Worm (Caenorhabditis elegans) whole organism, young adult: Measurements from ENCODE around the gene F32D8.12.
A peak's percentile ranks its signal among the peaks of the same experiment; 100 is the strongest.

Experiments used
- B0336.3 ChIP-seq: fragments of 200-800 bp; sonication (Bioruptor generic); IDR thresholded peaks from 2 replicates; pipeline ENCODE4 v1.3.6; 2022; ENCODE audit warnings: missing genetic modification characterization, missing compliant biosample characterization
- C17E4.6 ChIP-seq: fragments of 200-800 bp; sonication (Bioruptor generic); IDR thresholded peaks from 2 replicates; pipeline ENCODE4 v1.3.6; 2022; ENCODE audit warnings: missing genetic modification reagents, missing genetic modification characterization, missing compliant biosample characterization
- D2030.7 ChIP-seq: fragments of 200-800 bp; sonication (Bioruptor generic); IDR thresholded peaks from 2 replicates; pipeline ENCODE4 v1.3.6; 2022; ENCODE audit warnings: missing genetic modification reagents, missing genetic modification characterization, missing compliant biosample characterization
- F39B2.1 ChIP-seq: fragments of 200-800 bp; sonication (Bioruptor generic); IDR thresholded peaks from 2 replicates; pipeline ENCODE4 v1.3.6; 2022; ENCODE audit warnings: missing genetic modification reagents, missing genetic modification characterization, missing compliant biosample characterization
- F49E8.2 ChIP-seq: sonication (generic microtip); optimal IDR thresholded peaks from 3 replicates; lab custom pipeline; 2017; ENCODE audit warnings: missing genetic modification characterization, mild to moderate bottlenecking, missing compliant biosample characterization, antibody characterized with exemption, moderate library complexity; ENCODE audit not compliant: insufficient read depth
- F52B5.7 ChIP-seq: sonication (generic microtip); optimal IDR thresholded peaks from 2 replicates; lab custom pipeline; 2016; ENCODE audit warnings: mild to moderate bottlenecking, missing genetic modification characterization, missing compliant biosample characterization
- F57A8.1 ChIP-seq: fragments of 200-800 bp; sonication (Bioruptor generic); optimal IDR thresholded peaks from 2 replicates; lab custom pipeline; 2018; ENCODE audit warnings: mild to moderate bottlenecking, missing genetic modification characterization, moderate library complexity, missing compliant biosample characterization
- Y53G8AR.9 ChIP-seq: fragments of 200-800 bp; sonication (Bioruptor generic); conservative IDR thresholded peaks from 2 replicates; pipeline ENCODE4 v1.3.6; 2022; ENCODE audit warnings: missing genetic modification reagents, missing genetic modification characterization, missing compliant biosample characterization
- Y79H2A.3 ChIP-seq: fragments of 200-800 bp; sonication (Bioruptor generic); conservative IDR thresholded peaks from 2 replicates; pipeline ENCODE4 v1.3.6; 2022; ENCODE audit warnings: missing genetic modification reagents, missing genetic modification characterization, missing compliant biosample characterization
- akir-1 ChIP-seq: fragments of 200-800 bp; sonication (Bioruptor generic); optimal IDR thresholded peaks from 2 replicates; lab custom pipeline; 2018; ENCODE audit warnings: mild to moderate bottlenecking, missing genetic modification characterization, moderate library complexity, missing compliant biosample characterization
- atf-7 ChIP-seq: sonication (generic microtip); optimal IDR thresholded peaks from 2 replicates; lab custom pipeline; 2017; ENCODE audit warnings: mild to moderate bottlenecking, missing genetic modification characterization, missing compliant biosample characterization
- cebp-1 ChIP-seq, 2 experiments: fragments of 200-800 bp in 1 of 2; sonication (Bioruptor generic) in 1 of 2; sonication (generic microtip) in 1 of 2; IDR thresholded peaks in 1 of 2; optimal IDR thresholded peaks in 1 of 2; 2 replicates each; pipeline versions ENCODE4 v1.3.6 to Lab custom; 2017 to 2022; ENCODE audit warnings: missing compliant biosample characterization in 2 of 2, missing genetic modification characterization in 2 of 2, mild to moderate bottlenecking in 1 of 2, missing genetic modification reagents in 1 of 2, moderate library complexity in 1 of 2
- ceh-40 ChIP-seq: fragments of 200-800 bp; sonication (Bioruptor generic); IDR thresholded peaks from 2 replicates; pipeline ENCODE4 v1.3.6; 2022; ENCODE audit warnings: missing genetic modification characterization, missing compliant biosample characterization
- chd-7 ChIP-seq: sonication (generic microtip); optimal IDR thresholded peaks from 2 replicates; lab custom pipeline; 2016; ENCODE audit warnings: mild to moderate bottlenecking, missing genetic modification characterization, moderate library complexity, missing compliant biosample characterization
- dox-1 ChIP-seq: fragments of 200-800 bp; sonication (Bioruptor generic); IDR thresholded peaks from 2 replicates; pipeline ENCODE4 v1.3.6; 2022; ENCODE audit warnings: missing genetic modification reagents, missing genetic modification characterization, missing compliant biosample characterization
- egl-18 ChIP-seq: fragments of 200-800 bp; sonication (Bioruptor generic); IDR thresholded peaks from 2 replicates; pipeline ENCODE4 v1.3.6; 2022; ENCODE audit warnings: missing genetic modification reagents, missing genetic modification characterization, missing compliant biosample characterization
- ets-4 ChIP-seq: fragments of 200-800 bp; sonication (Bioruptor generic); optimal IDR thresholded peaks from 2 replicates; lab custom pipeline; 2018; ENCODE audit warnings: mild to moderate bottlenecking, missing genetic modification characterization, missing compliant biosample characterization
- fkh-3 ChIP-seq: sonication (generic microtip); optimal IDR thresholded peaks from 2 replicates; lab custom pipeline; 2016; ENCODE audit warnings: mild to moderate bottlenecking, missing genetic modification characterization, missing compliant biosample characterization
- him-1 ChIP-seq: sonication (generic microtip); optimal IDR thresholded peaks from 2 replicates; lab custom pipeline; 2016; ENCODE audit warnings: missing genotype, missing genetic modification reagents, missing genetic modification characterization, missing compliant biosample characterization
- hsf-1 ChIP-seq: fragments of 200-800 bp; sonication (Bioruptor generic); IDR thresholded peaks from 2 replicates; pipeline ENCODE4 v1.3.6; 2022; ENCODE audit warnings: missing genetic modification reagents, missing genetic modification characterization, missing compliant biosample characterization
- let-607 ChIP-seq, 2 experiments: fragments of 200-800 bp in 1 of 2; sonication (Bioruptor generic) in 1 of 2; sonication (generic microtip) in 1 of 2; optimal IDR thresholded peaks; 2 replicates each; lab custom pipeline; 2016 to 2018; ENCODE audit warnings: mild to moderate bottlenecking in 2 of 2, missing compliant biosample characterization in 2 of 2, missing genetic modification characterization in 2 of 2, moderate library complexity in 2 of 2, missing genotype in 1 of 2
- lin-40 ChIP-seq: sonication (generic microtip); optimal IDR thresholded peaks from 2 replicates; lab custom pipeline; 2016; ENCODE audit warnings: missing genetic modification characterization, mild to moderate bottlenecking, missing compliant biosample characterization, missing genotype, missing genetic modification reagents
- lin-54 ChIP-seq: fragments of 200-800 bp; sonication (Bioruptor generic); optimal IDR thresholded peaks from 2 replicates; lab custom pipeline; 2018; ENCODE audit warnings: mild to moderate bottlenecking, missing genetic modification characterization, missing compliant biosample characterization
- mcd-1 ChIP-seq: fragments of 200-800 bp; sonication (Bioruptor generic); IDR thresholded peaks from 2 replicates; pipeline ENCODE4 v1.3.6; 2022; ENCODE audit warnings: missing genetic modification reagents, missing genetic modification characterization, missing compliant biosample characterization
- nfya-2 ChIP-seq: fragments of 200-800 bp; sonication (Bioruptor generic); IDR thresholded peaks from 2 replicates; pipeline ENCODE4 v1.3.6; 2022; ENCODE audit warnings: missing genetic modification reagents, missing genetic modification characterization, missing compliant biosample characterization
- nfyb-1 ChIP-seq: fragments of 200-800 bp; sonication (Bioruptor generic); IDR thresholded peaks from 2 replicates; pipeline ENCODE4 v1.3.6; 2022; ENCODE audit warnings: missing genetic modification reagents, missing genetic modification characterization, missing compliant biosample characterization
- nhr-27 ChIP-seq: fragments of 200-800 bp; sonication (Bioruptor generic); optimal IDR thresholded peaks from 2 replicates; lab custom pipeline; 2018; ENCODE audit warnings: mild to moderate bottlenecking, missing genetic modification characterization, moderate library complexity, missing compliant biosample characterization
- nhr-80 ChIP-seq: sonication (generic microtip); optimal IDR thresholded peaks from 2 replicates; lab custom pipeline; 2016; ENCODE audit warnings: missing genetic modification characterization, missing compliant biosample characterization
- pha-4 ChIP-seq: fragments of 150-350 bp; sonication (generic microtip); optimal IDR thresholded peaks from 2 replicates; lab custom pipeline; 2014; ENCODE audit warnings: missing biosample characterization, missing genetic modification reagents, missing genetic modification characterization
- rcor-1 ChIP-seq: fragments of 200-800 bp; sonication (Bioruptor generic); IDR thresholded peaks from 2 replicates; pipeline ENCODE4 v1.3.6; 2022; ENCODE audit warnings: missing genetic modification reagents, missing genetic modification characterization, missing compliant biosample characterization
- repo-1 ChIP-seq: sonication (generic microtip); optimal IDR thresholded peaks from 2 replicates; lab custom pipeline; 2017; ENCODE audit warnings: mild to moderate bottlenecking, missing genetic modification characterization, missing compliant biosample characterization
- snpc-1.3 ChIP-seq: sonication (generic microtip); optimal IDR thresholded peaks from 2 replicates; lab custom pipeline; 2017; ENCODE audit warnings: missing genetic modification characterization, mild to moderate bottlenecking, missing compliant biosample characterization, antibody characterized with exemption, moderate library complexity, missing genotype, missing genetic modification reagents; ENCODE audit not compliant: insufficient read depth
- snpc-4 ChIP-seq, 5 experiments: fragments of 150-350 bp in 1 of 5; sonication (generic microtip) in 4 of 5; optimal IDR thresholded peaks; 2 replicates each; lab custom pipeline; 2014 to 2018; ENCODE audit warnings: missing genetic modification characterization in 5 of 5, missing biosample characterization in 3 of 5, antibody characterized with exemption in 2 of 5, mild to moderate bottlenecking in 2 of 5, missing compliant biosample characterization in 2 of 5, missing genotype in 2 of 5, moderate library complexity in 2 of 5, missing genetic modification reagents in 1 of 5
- unc-130 ChIP-seq: sonication (generic microtip); optimal IDR thresholded peaks from 2 replicates; lab custom pipeline; 2016; ENCODE audit warnings: missing genetic modification reagents, missing genetic modification characterization, missing compliant biosample characterization
- ztf-22 ChIP-seq: fragments of 200-800 bp; sonication (Bioruptor generic); optimal IDR thresholded peaks from 2 replicates; lab custom pipeline; 2018; ENCODE audit warnings: mild to moderate bottlenecking, missing genetic modification characterization, moderate library complexity, missing compliant biosample characterization
- ztf-28 ChIP-seq: fragments of 200-800 bp; sonication (Bioruptor generic); IDR thresholded peaks from 2 replicates; pipeline ENCODE4 v1.3.6; 2022; ENCODE audit warnings: missing genetic modification reagents, missing genetic modification characterization, missing compliant biosample characterization
- ztf-6 ChIP-seq: fragments of 200-800 bp; sonication (Bioruptor generic); IDR thresholded peaks from 2 replicates; pipeline ENCODE4 v1.3.6; 2022; ENCODE audit warnings: missing genetic modification reagents, missing genetic modification characterization, missing compliant biosample characterization

The F32D8.12 gene

DNA sequence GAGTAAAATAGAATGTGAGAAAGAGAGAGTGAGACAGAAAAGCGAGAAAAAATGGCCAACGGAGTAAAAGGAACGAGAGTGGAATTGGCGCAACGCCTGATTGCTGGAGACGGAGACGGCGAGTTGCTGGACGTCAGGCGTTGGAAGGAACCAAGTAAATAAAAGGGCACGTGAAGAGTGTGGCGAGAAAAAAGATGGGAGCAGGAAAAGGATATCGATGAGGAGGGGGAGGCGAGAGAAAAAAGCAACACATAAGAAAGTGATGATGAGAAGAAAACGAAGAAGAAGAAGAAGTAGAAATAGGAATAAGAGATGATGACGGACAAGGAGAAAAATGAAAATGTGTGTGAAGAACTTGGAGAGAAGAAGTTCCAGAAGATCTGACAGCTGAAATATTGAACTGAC, 19.4 kb downstream of the F32D8.12 start (continued):
- no peak for TF ChIP-seq snpc-1.3 (tag; lab: Kevin White, UChicago)
- peak; percentile 19 for TF ChIP-seq atf-7 (tag; lab: Kevin White, UChicago)
- no peak for TF ChIP-seq ztf-22 (GFP tag; lab: Kevin White, UChicago)
- 0 out of 2 replicates have a peak, but pooled peaks have one; percentile 17 for TF ChIP-seq mcd-1
- TF ChIP-seq Y53G8AR.9 (GFP tag; lab: Robert Waterston, UW), result no peak
- TF ChIP-seq repo-1 (tag; lab: Kevin White, UChicago), result peak; percentile 12
- no peak for TF ChIP-seq snpc-4 (GFP tag; optimal IDR thresholded peaks at IDR 0.05; lab: Kevin White, UChicago)
- TF ChIP-seq snpc-4 (tag; optimal IDR thresholded peaks at IDR 0.05; lab: Kevin White, UChicago), result peak in 3 of 4 experiments; percentile 17 to 51 (median 25)
- TF ChIP-seq lin-54 (GFP tag; lab: Kevin White, UChicago), result no peak
- no peak for TF ChIP-seq unc-130 (GFP tag; lab: Kevin White, UChicago)
- TF ChIP-seq him-1 (tag; lab: Kevin White, UChicago), result no peak
- TF ChIP-seq ztf-28 (GFP tag; lab: Robert Waterston, UW), result no peak
- TF ChIP-seq C17E4.6 (GFP tag; lab: Robert Waterston, UW), result no peak
- no peak for TF ChIP-seq F57A8.1 (GFP tag; lab: Kevin White, UChicago)
- TF ChIP-seq F52B5.7 (tag; lab: Kevin White, UChicago), result no peak
- TF ChIP-seq ztf-6, result no peak
- no peak for TF ChIP-seq pha-4
- no peak for TF ChIP-seq egl-18 (GFP tag; lab: Robert Waterston, UW)
- TF ChIP-seq nfya-2 (GFP tag; lab: Robert Waterston, UW), result no peak
- no peak for TF ChIP-seq akir-1
- no peak for TF ChIP-seq ceh-40
- TF ChIP-seq nfyb-1 (GFP tag; lab: Robert Waterston, UW), result no peak
- TF ChIP-seq let-607 (tag; optimal IDR thresholded peaks at IDR 0.05; lab: Kevin White, UChicago), result peak in 1 of 2 experiments; percentile 15
- no peak for TF ChIP-seq F39B2.1
- TF ChIP-seq ets-4, result no peak
- TF ChIP-seq B0336.3 (GFP tag; lab: Robert Waterston, UW), result peak; percentile 52; the same call in 1 of the 2 replicates
- TF ChIP-seq F49E8.2 (tag; lab: Kevin White, UChicago), result no peak
- TF ChIP-seq rcor-1, result peak; percentile 52; the same call in 1 of the 2 replicates

ce11 chrV:10870050-10870449, 20.8 kb downstream of the F32D8.12 start:
- TF ChIP-seq dox-1 (GFP tag; lab: Robert Waterston, UW) (0 out of 2 replicates have a peak, but pooled peaks have one; percentile 7), Y79H2A.3 (GFP tag; lab: Robert Waterston, UW) (no peak), D2030.7 (GFP tag; lab: Robert Waterston, UW) (no peak), fkh-3 (no peak), nhr-80 (tag; lab: Kevin White, UChicago) (peak; percentile 54), hsf-1 (GFP tag; lab: Robert Waterston, UW) (no peak)

DNA sequence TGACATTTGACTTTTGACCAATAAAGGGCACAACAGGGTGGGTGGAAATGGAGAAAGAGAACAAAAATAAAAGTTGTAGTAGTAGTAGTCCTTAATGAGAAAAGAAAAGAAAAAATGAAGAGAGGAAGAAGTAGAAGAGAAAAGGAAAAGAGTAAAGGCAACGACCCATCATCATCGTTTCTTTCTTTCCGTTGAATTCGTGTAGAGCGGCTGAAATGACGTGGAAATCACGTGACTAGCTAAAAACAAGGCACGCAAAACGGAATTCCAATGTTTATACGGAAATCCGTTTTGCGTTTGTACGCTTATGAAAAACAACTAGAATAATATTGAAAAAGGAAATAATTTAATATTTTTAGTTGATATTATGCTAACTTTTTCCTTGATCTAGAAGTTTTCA, 23.2 kb downstream of the F32D8.12 start:
- TF ChIP-seq fkh-3 (no peak), chd-7 (tag; lab: Kevin White, UChicago) (peak; percentile 26), F52B5.7 (tag; lab: Kevin White, UChicago) (no peak), cebp-1 (GFP tag; IDR thresholded peaks at IDR 0.05; lab: Robert Waterston, UW) (no peak), cebp-1 (tag; optimal IDR thresholded peaks at IDR 0.05; lab: Kevin White, UChicago) (peak; percentile 5), nhr-80 (tag; lab: Kevin White, UChicago) (no peak), lin-40 (tag; lab: Kevin White, UChicago) (peak; percentile 39), nhr-27 (tag; lab: Kevin White, UChicago) (no peak)
